Fruit fly (Drosophila melanogaster): ENCODE data around the gene CG9386.

DNA sequence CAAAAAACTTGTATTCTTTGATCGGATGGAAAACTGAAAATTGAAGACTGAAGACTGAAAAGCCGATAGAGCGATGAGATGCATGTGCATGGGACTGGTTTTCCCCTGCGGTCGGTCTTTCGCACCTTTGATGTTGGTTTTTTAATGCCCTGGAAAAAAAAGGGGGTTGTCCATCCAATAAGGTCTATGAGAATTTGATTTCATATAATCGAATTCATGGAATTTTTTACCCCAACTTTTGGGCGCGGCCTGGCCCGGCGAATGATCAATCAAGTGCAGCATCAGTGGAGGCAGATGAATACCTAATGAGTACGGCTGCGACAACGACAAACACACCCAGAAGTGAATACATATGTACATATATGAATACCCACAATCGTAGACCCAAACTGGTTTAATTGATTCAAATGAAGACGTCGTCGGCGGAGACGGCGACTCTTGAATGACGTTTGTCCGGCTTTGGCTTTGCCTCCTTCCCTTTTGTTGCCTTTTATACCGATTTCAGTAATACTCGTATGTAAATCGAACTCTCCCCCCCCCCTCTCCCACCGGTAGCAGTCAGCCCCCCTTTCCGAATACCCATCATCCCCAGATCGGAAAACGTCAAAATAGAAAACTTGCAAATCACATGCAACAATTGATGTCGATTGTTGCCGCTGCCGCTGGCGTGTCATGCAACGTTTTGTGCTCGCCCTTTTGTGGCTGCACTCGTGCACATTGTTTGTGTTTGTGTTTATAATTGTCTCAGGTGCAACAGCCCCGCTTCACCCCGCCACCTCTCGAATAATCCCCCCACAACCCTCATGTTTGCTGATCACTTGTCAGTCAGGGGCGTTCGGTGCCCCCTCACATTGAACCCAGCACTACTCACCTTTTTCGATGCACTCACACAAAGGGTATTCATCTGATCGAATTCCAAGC is 48.1 kb upstream of the CG9386 start:
- TF ChIP-seq CG32121 (GFP tag; IDR thresholded peaks at IDR 0.05): no peak
- no peak for TF ChIP-seq rn (GFP tag; IDR thresholded peaks at IDR 0.05)
- TF ChIP-seq Pif1A (GFP tag; optimal IDR thresholded peaks at IDR 0.05): no peak
- no peak for TF ChIP-seq CG8159 (tag; optimal IDR thresholded peaks at IDR 0.05)
- no peak for TF ChIP-seq CG14655 (GFP tag; optimal IDR thresholded peaks at IDR 0.05)
- TF ChIP-seq Snoo (tag; optimal IDR thresholded peaks at IDR 0.05): no peak
- no peak for TF ChIP-seq CG4496 (GFP tag; IDR thresholded peaks at IDR 0.05)
- TF ChIP-seq CG9948 (tag; optimal IDR thresholded peaks at IDR 0.05): no peak
- TF ChIP-seq CG8301 (tag; optimal IDR thresholded peaks at IDR 0.05): no peak
- no peak for TF ChIP-seq fd96Ca (GFP tag; IDR thresholded peaks at IDR 0.05)
- TF ChIP-seq EcR (GFP tag; optimal IDR thresholded peaks at IDR 0.05): peak; percentile 12
- no peak for TF ChIP-seq CG15710 (tag; optimal IDR thresholded peaks at IDR 0.05)
- TF ChIP-seq D1 (tag; optimal IDR thresholded peaks at IDR 0.05): no peak

Measured in whole organism, pupa.